Worm (Caenorhabditis elegans) whole organism, mixed stage, embryonic: ENCODE data around the gene T08A11.1.

Source experiments
- M03D4.4 ChIP-seq: sonication (generic microtip); optimal IDR thresholded peaks from 2 replicates; lab custom pipeline; 2017; ENCODE audit warnings: mild to moderate bottlenecking, missing genetic modification characterization, missing compliant biosample characterization
- bed-3 ChIP-seq: fragments of 200-800 bp; sonication (Bioruptor generic); optimal IDR thresholded peaks from 3 replicates; lab custom pipeline; 2018; ENCODE audit warnings: mild to moderate bottlenecking, missing genetic modification characterization, moderate library complexity, missing compliant biosample characterization
- ceh-39 ChIP-seq: fragments of 150-350 bp; optimal IDR thresholded peaks from 2 replicates; lab custom pipeline; 2014; ENCODE audit warnings: missing biosample characterization, missing genetic modification characterization
- ceh-43 ChIP-seq: fragments of 200-800 bp; sonication (Bioruptor generic); optimal IDR thresholded peaks from 2 replicates; lab custom pipeline; 2018; ENCODE audit warnings: mild to moderate bottlenecking, missing genetic modification characterization, moderate library complexity, missing compliant biosample characterization
- ceh-83 ChIP-seq: fragments of 200-800 bp; sonication (Bioruptor generic); optimal IDR thresholded peaks from 2 replicates; lab custom pipeline; 2018; ENCODE audit warnings: mild to moderate bottlenecking, missing genetic modification characterization, missing compliant biosample characterization
- ces-1 ChIP-seq: fragments of 150-350 bp; optimal IDR thresholded peaks from 2 replicates; lab custom pipeline; 2014; ENCODE audit warnings: missing biosample characterization, missing genetic modification reagents, missing genetic modification characterization
- cnd-1 ChIP-seq: fragments of 200-800 bp; sonication (Bioruptor generic); optimal IDR thresholded peaks from 2 replicates; lab custom pipeline; 2018; ENCODE audit warnings: mild to moderate bottlenecking, missing genetic modification characterization, missing compliant biosample characterization
- drap-1 ChIP-seq: fragments of 200-800 bp; sonication (Bioruptor generic); optimal IDR thresholded peaks from 3 replicates; lab custom pipeline; 2018; ENCODE audit warnings: mild to moderate bottlenecking, missing genetic modification characterization, missing compliant biosample characterization
- elt-1 ChIP-seq: sonication (generic microtip); optimal IDR thresholded peaks from 2 replicates; lab custom pipeline; 2017; ENCODE audit warnings: missing genetic modification characterization, mild to moderate bottlenecking, missing compliant biosample characterization, antibody characterized with exemption, moderate library complexity, borderline replicate concordance; ENCODE audit not compliant: insufficient read depth
- flh-1 ChIP-seq: fragments of 200-800 bp; sonication (Bioruptor generic); optimal IDR thresholded peaks from 2 replicates; lab custom pipeline; 2018; ENCODE audit warnings: mild to moderate bottlenecking, missing genetic modification characterization, moderate library complexity, missing compliant biosample characterization
- hlh-1 ChIP-seq: fragments of 150-350 bp; optimal IDR thresholded peaks from 2 replicates; lab custom pipeline; 2014; ENCODE audit warnings: missing biosample characterization, missing genetic modification reagents, missing genetic modification characterization
- lin-32 ChIP-seq: fragments of 200-800 bp; sonication (Bioruptor generic); optimal IDR thresholded peaks from 2 replicates; lab custom pipeline; 2018; ENCODE audit warnings: mild to moderate bottlenecking, missing genetic modification characterization, missing compliant biosample characterization
- lsy-2 ChIP-seq: fragments of 150-350 bp; optimal IDR thresholded peaks from 2 replicates; lab custom pipeline; 2014; ENCODE audit warnings: missing biosample characterization, missing genetic modification characterization
- mab-5 ChIP-seq: fragments of 150-350 bp; optimal IDR thresholded peaks from 2 replicates; lab custom pipeline; 2014; ENCODE audit warnings: missing biosample characterization, missing genetic modification characterization
- mep-1 ChIP-seq: fragments of 150-350 bp; optimal IDR thresholded peaks from 2 replicates; lab custom pipeline; 2017; ENCODE audit warnings: missing biosample characterization, missing genetic modification reagents, missing genetic modification characterization, inconsistent platforms
- nhr-12 ChIP-seq: fragments of 150-350 bp; optimal IDR thresholded peaks from 2 replicates; lab custom pipeline; 2014; ENCODE audit warnings: missing biosample characterization, missing genetic modification characterization
- nhr-2 ChIP-seq: fragments of 150-350 bp; optimal IDR thresholded peaks from 2 replicates; lab custom pipeline; 2014; ENCODE audit warnings: missing biosample characterization, missing genetic modification characterization
- nhr-237 ChIP-seq: fragments of 150-350 bp; optimal IDR thresholded peaks from 2 replicates; lab custom pipeline; 2014; ENCODE audit warnings: missing biosample characterization, missing genetic modification characterization
- nhr-28 ChIP-seq: fragments of 150-350 bp; optimal IDR thresholded peaks from 2 replicates; lab custom pipeline; 2014; ENCODE audit warnings: missing biosample characterization, missing genetic modification characterization
- nhr-76 ChIP-seq: sonication (generic microtip); optimal IDR thresholded peaks from 2 replicates; lab custom pipeline; 2017; ENCODE audit warnings: missing biosample characterization, missing genetic modification characterization
- pha-4 ChIP-seq: fragments of 150-350 bp; optimal IDR thresholded peaks from 2 replicates; lab custom pipeline; 2018; ENCODE audit warnings: missing biosample characterization, missing genetic modification reagents, missing genetic modification characterization
- sem-2 ChIP-seq: fragments of 200-800 bp; sonication (Bioruptor generic); optimal IDR thresholded peaks from 2 replicates; lab custom pipeline; 2018; ENCODE audit warnings: mild to moderate bottlenecking, missing genetic modification characterization, missing compliant biosample characterization
- snpc-4 ChIP-seq: fragments of 150-350 bp; optimal IDR thresholded peaks from 2 replicates; lab custom pipeline; 2014; ENCODE audit warnings: missing biosample characterization, missing genetic modification characterization
- sptf-1 ChIP-seq: sonication (generic microtip); optimal IDR thresholded peaks from 2 replicates; lab custom pipeline; 2017; ENCODE audit warnings: mild to moderate bottlenecking, missing genetic modification characterization, moderate library complexity, missing compliant biosample characterization
- tbx-8 ChIP-seq: fragments of 200-800 bp; sonication (Bioruptor generic); optimal IDR thresholded peaks from 2 replicates; lab custom pipeline; 2018; ENCODE audit warnings: mild to moderate bottlenecking, missing genetic modification characterization, moderate library complexity, missing compliant biosample characterization
- unc-120 ChIP-seq: sonication (generic microtip); optimal IDR thresholded peaks from 2 replicates; lab custom pipeline; 2017; ENCODE audit warnings: missing genetic modification characterization, missing compliant biosample characterization; ENCODE audit not compliant: poor library complexity, severe bottlenecking
- unc-39 ChIP-seq: fragments of 150-350 bp; optimal IDR thresholded peaks from 2 replicates; lab custom pipeline; 2014; ENCODE audit warnings: missing biosample characterization, missing genetic modification characterization
- unc-62 ChIP-seq: fragments of 150-350 bp; optimal IDR thresholded peaks from 2 replicates; lab custom pipeline; 2014; ENCODE audit warnings: missing biosample characterization, missing genetic modification reagents, missing genetic modification characterization
- zip-8 ChIP-seq: fragments of 150-350 bp; optimal IDR thresholded peaks from 2 replicates; lab custom pipeline; 2014; ENCODE audit warnings: missing biosample characterization, missing genetic modification characterization
- ztf-11 ChIP-seq: fragments of 150-350 bp; optimal IDR thresholded peaks from 2 replicates; lab custom pipeline; 2014; ENCODE audit warnings: missing biosample characterization, missing genetic modification characterization

The T08A11.1 gene

DNA sequence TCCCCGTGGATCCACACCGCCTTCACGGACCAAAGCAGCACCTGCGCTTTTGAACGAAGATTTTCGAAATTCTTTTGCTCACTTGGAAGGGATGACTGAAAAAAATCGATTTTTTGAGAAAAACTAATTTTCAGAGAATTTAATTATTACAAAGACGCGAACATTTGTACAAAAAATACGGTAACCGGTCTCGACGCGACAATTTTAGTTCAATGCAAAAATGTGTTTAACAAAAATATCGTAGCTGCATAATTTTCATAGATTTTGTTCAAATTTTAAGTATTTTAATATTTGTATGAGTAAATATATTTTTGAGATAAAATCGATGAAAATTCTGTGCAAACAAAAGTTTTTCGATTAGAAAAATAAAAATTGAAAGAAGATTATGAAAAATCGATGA is at the start of gene T08A11.1:
Gene T08A11.1, minus strand, starts transcription at position 101 of the 400 bp plus-strand sequence.
- TF ChIP-seq unc-120 (tag; lab: Kevin White, UChicago): no peak
- TF ChIP-seq ceh-43 (GFP tag; lab: Kevin White, UChicago): no peak
- no peak for TF ChIP-seq hlh-1 (tag; lab: Kevin White, UChicago)
- no peak for TF ChIP-seq mab-5 (tag; lab: Kevin White, UChicago)
- no peak for TF ChIP-seq nhr-12

DNA sequence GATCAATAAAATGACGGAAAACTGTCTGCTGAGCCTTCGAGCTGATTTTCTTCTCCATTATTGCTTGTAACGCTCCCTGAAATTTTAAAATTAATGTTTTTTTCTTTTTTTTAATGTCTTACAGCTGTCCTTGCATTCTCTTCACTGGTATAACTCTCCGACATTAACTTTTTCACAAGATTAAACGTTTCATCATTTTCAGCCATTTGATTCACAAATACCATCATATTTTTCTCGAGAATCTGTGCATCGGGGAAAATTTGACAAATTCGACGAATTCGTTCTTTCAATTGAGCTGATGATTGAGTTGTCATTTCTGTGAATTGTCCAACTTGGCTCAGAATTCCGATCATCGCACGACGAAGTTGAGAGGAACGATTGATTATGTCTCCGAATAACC is 46.4 kb upstream of the T08A11.1 start:
- TF ChIP-seq flh-1 (no peak), ztf-11 (no peak), hlh-1 (tag; lab: Kevin White, UChicago) (no peak), snpc-4 (tag; lab: Kevin White, UChicago) (no peak), M03D4.4 (tag; lab: Kevin White, UChicago) (no peak), unc-62 (GFP tag; lab: Kevin White, UChicago) (no peak), nhr-2 (no peak), unc-120 (tag; lab: Kevin White, UChicago) (no peak), elt-1 (tag; lab: Kevin White, UChicago) (no peak), mep-1 (tag; lab: Kevin White, UChicago) (no peak), nhr-237 (tag; lab: Kevin White, UChicago) (no peak), bed-3 (no peak), lin-32 (GFP tag; lab: Kevin White, UChicago) (no peak), ces-1 (GFP tag; lab: Kevin White, UChicago) (no peak), nhr-76 (tag; lab: Kevin White, UChicago) (no peak), ceh-83 (GFP tag; lab: Kevin White, UChicago) (no peak), zip-8 (no peak), tbx-8 (no peak)

DNA sequence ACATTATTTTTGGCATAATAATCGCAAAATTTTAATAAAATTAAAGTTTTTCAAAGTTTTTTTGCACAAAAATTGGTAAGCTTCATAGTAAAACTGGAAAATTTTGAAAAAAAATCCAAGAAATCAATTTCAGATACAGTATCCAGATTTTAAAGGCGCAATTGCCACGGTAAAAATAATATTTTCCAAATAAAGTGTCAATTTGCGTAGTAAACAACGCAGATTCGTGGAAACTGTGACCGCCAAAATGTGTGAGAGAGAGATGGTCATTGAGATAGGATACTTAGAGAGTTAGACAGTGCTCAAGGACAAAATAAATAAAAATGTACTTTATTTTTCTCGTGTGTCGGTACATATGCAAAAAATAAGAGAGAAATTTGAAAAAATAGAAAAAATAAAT is 39.8 kb upstream of the T08A11.1 start:
- TF ChIP-seq lsy-2: no peak
- TF ChIP-seq nhr-76 (tag; lab: Kevin White, UChicago): no peak
- no peak for TF ChIP-seq drap-1 (GFP tag; lab: Kevin White, UChicago)
- TF ChIP-seq cnd-1 (tag; lab: Kevin White, UChicago): no peak
- TF ChIP-seq nhr-28: no peak
- no peak for TF ChIP-seq sem-2 (GFP tag; lab: Kevin White, UChicago)
- TF ChIP-seq ztf-11: no peak
- no peak for TF ChIP-seq snpc-4 (tag; lab: Kevin White, UChicago)
- no peak for TF ChIP-seq elt-1 (tag; lab: Kevin White, UChicago)
- TF ChIP-seq tbx-8: no peak
- TF ChIP-seq unc-39: no peak
- TF ChIP-seq zip-8: no peak
- no peak for TF ChIP-seq sptf-1 (tag; lab: Kevin White, UChicago)
- TF ChIP-seq pha-4 (tag; lab: Kevin White, UChicago): no peak
- no peak for TF ChIP-seq unc-120 (tag; lab: Kevin White, UChicago)
- TF ChIP-seq, all 35 proteins: peak for 0

DNA sequence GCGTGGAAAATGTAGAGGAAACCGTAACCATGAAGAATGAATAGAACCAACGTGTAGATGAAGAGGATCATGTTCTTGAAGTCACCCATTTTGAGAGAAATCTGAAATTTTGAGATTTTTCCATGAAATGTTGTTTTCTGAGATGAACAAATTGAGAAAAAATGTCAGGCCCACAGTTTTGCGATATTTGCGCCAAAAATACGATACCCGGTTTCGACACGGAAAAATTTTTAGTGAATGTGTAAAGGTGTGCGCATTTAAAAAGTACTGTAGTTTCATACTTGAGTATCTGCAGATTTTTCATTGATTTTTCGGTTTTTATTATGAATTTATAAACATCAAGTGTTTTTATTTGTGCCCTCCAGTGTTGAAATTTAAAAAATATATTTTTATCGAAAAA is 39.3 kb upstream of the T08A11.1 start, which contains the start of gene R10E4.9:
Gene R10E4.9, minus strand, starts transcription at position 101 of the 400 bp plus-strand sequence.
- TF ChIP-seq bed-3 (no peak), nhr-2 (no peak)

DNA sequence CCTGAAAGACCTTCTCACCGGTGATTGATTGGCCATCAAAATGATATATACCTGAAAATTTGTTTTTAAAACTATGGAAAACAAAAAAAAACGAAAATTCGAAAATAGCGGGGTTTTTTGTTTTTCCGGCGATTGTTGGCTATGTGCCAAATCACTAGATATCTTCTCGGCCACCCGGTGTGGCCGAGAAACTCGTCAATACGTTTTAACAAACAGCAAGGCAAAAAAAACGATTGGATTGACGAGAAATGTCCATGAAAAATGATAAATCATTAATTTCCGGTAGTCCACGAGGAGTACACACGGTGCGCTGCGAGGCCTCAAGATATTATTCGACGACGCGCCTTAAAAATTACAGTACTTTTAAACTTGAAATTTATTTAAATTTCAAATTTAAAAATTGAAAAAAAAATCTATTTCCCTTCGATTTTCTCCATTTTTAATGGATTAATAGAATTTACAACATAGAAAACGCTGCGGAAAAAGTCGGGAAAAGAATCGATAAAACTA is 38.1 kb upstream of the T08A11.1 start, which contains the start of gene R10E4.11:
Gene R10E4.11, minus strand, starts transcription at position 51 of the 510 bp plus-strand sequence.
- no peak for TF ChIP-seq ceh-83 (GFP tag; lab: Kevin White, UChicago)
- peak; percentile 13 for TF ChIP-seq ceh-39 (tag; lab: Kevin White, UChicago)
